Fruit fly (Drosophila melanogaster) whole organism, embryonic: ENCODE measurements around the gene CG7239.

Experiments
- Abd-B ChIP-seq: fragments of 200-800 bp; sonication (Bioruptor generic); optimal IDR thresholded peaks from 2 replicates; lab custom pipeline; 2018; ENCODE audit warnings: missing biosample characterization, mild to moderate bottlenecking, missing genetic modification characterization, moderate library complexity
- BtbVII ChIP-seq: fragments of 200-800 bp; sonication (Bioruptor generic); optimal IDR thresholded peaks from 3 replicates; lab custom pipeline; 2017; ENCODE audit warnings: missing biosample characterization, mild to moderate bottlenecking, missing genetic modification characterization
- CG10209 ChIP-seq: fragments of 200-800 bp; sonication (Bioruptor generic); optimal IDR thresholded peaks from 3 replicates; lab custom pipeline; 2017; ENCODE audit warnings: missing biosample characterization, mild to moderate bottlenecking, missing genetic modification characterization, missing genetic modification reagents
- CG10321 ChIP-seq: fragments of 200-800 bp; sonication (Bioruptor generic); IDR thresholded peaks from 2 replicates; pipeline ENCODE4 v1.3.6; 2022; ENCODE audit warnings: missing biosample characterization, missing genetic modification characterization
- CG10431 ChIP-seq: fragments of 200-800 bp; sonication (Bioruptor generic); optimal IDR thresholded peaks from 3 replicates; lab custom pipeline; 2018; ENCODE audit warnings: missing biosample characterization, mild to moderate bottlenecking, missing genetic modification characterization
- CG10654 ChIP-seq: fragments of 200-800 bp; sonication (Bioruptor generic); optimal IDR thresholded peaks from 2 replicates; lab custom pipeline; 2016; ENCODE audit warnings: missing biosample characterization, missing genetic modification characterization
- CG11398 ChIP-seq: fragments of 200-800 bp; sonication (Bioruptor generic); optimal IDR thresholded peaks from 2 replicates; lab custom pipeline; 2016; ENCODE audit warnings: missing biosample characterization, missing genetic modification characterization
- CG12071 ChIP-seq: fragments of 200-800 bp; sonication (Bioruptor generic); optimal IDR thresholded peaks from 3 replicates; lab custom pipeline; 2018; ENCODE audit warnings: missing biosample characterization, mild to moderate bottlenecking, missing genetic modification characterization
- CG12219 ChIP-seq: fragments of 200-800 bp; sonication (Bioruptor generic); optimal IDR thresholded peaks from 3 replicates; lab custom pipeline; 2018; ENCODE audit warnings: missing biosample characterization, mild to moderate bottlenecking, missing genetic modification characterization
- CG1233 ChIP-seq: fragments of 200-800 bp; sonication (Bioruptor generic); optimal IDR thresholded peaks from 4 replicates; lab custom pipeline; 2018; ENCODE audit warnings: missing biosample characterization, mild to moderate bottlenecking, missing genetic modification characterization
- CG15073 ChIP-seq: fragments of 200-800 bp; sonication (Bioruptor generic); optimal IDR thresholded peaks from 2 replicates; lab custom pipeline; 2016; ENCODE audit warnings: missing biosample characterization, missing genetic modification characterization
- CG15269 ChIP-seq: fragments of 200-800 bp; sonication (Bioruptor generic); optimal IDR thresholded peaks from 2 replicates; lab custom pipeline; 2018; ENCODE audit warnings: missing biosample characterization, mild to moderate bottlenecking, missing genetic modification characterization, moderate library complexity
- CG16813 ChIP-seq: fragments of 200-800 bp; sonication (Bioruptor generic); IDR thresholded peaks from 3 replicates; pipeline ENCODE4 v1.3.6; 2022; ENCODE audit warnings: missing biosample characterization, missing genetic modification characterization; ENCODE audit not compliant: partially characterized antibody
- CG16815 ChIP-seq: fragments of 200-800 bp; sonication (Bioruptor generic); optimal IDR thresholded peaks from 3 replicates; lab custom pipeline; 2017; ENCODE audit warnings: missing biosample characterization, mild to moderate bottlenecking, missing genetic modification characterization
- CG17361 ChIP-seq: fragments of 200-800 bp; sonication (Bioruptor generic); IDR thresholded peaks from 3 replicates; pipeline ENCODE4 v1.3.6; 2022; ENCODE audit warnings: missing biosample characterization, missing genetic modification characterization
- CG17385 ChIP-seq: fragments of 200-800 bp; sonication (Bioruptor generic); optimal IDR thresholded peaks from 3 replicates; lab custom pipeline; 2018; ENCODE audit warnings: missing biosample characterization, mild to moderate bottlenecking, missing genetic modification characterization
- CG3065 ChIP-seq: fragments of 200-800 bp; sonication (Bioruptor generic); optimal IDR thresholded peaks from 2 replicates; lab custom pipeline; 2016; ENCODE audit warnings: missing biosample characterization, missing genetic modification characterization
- CG32772 ChIP-seq: fragments of 200-800 bp; sonication (Bioruptor generic); IDR thresholded peaks from 2 replicates; pipeline ENCODE4 v1.3.6; 2022; ENCODE audit warnings: missing biosample characterization, missing genetic modification characterization
- CG3838 ChIP-seq: fragments of 200-800 bp; sonication (Bioruptor generic); optimal IDR thresholded peaks from 3 replicates; lab custom pipeline; 2016; ENCODE audit warnings: missing biosample characterization, missing genetic modification characterization
- CG5953 ChIP-seq: fragments of 200-800 bp; sonication (Bioruptor generic); IDR thresholded peaks from 2 replicates; pipeline ENCODE4 v1.3.6; 2022; ENCODE audit warnings: missing biosample characterization, missing genetic modification characterization
- CG6175 ChIP-seq: fragments of 200-800 bp; sonication (Bioruptor generic); IDR thresholded peaks from 3 replicates; pipeline ENCODE4 v1.3.6; 2022; ENCODE audit warnings: missing biosample characterization, missing genetic modification characterization
- CG7839 ChIP-seq: fragments of 200-800 bp; sonication (Bioruptor generic); optimal IDR thresholded peaks from 3 replicates; lab custom pipeline; 2018; ENCODE audit warnings: missing biosample characterization, mild to moderate bottlenecking, missing genetic modification characterization, moderate library complexity
- CG7928 ChIP-seq: fragments of 200-800 bp; sonication (Bioruptor generic); optimal IDR thresholded peaks from 2 replicates; lab custom pipeline; 2017; ENCODE audit warnings: missing biosample characterization, mild to moderate bottlenecking, missing genetic modification characterization
- CG9215 ChIP-seq: fragments of 200-800 bp; sonication (Bioruptor generic); IDR thresholded peaks from 2 replicates; pipeline ENCODE4 v1.3.6; 2022; ENCODE audit warnings: missing biosample characterization, missing genetic modification characterization
- Dip3 ChIP-seq: fragments of 200-800 bp; sonication (Bioruptor generic); optimal IDR thresholded peaks from 3 replicates; lab custom pipeline; 2016; ENCODE audit warnings: missing biosample characterization, missing genetic modification characterization
- Drgx ChIP-seq: fragments of 200-800 bp; sonication (Bioruptor generic); IDR thresholded peaks from 2 replicates; pipeline ENCODE4 v1.3.6; 2022; ENCODE audit warnings: missing biosample characterization, missing genetic modification characterization
- HLH3B ChIP-seq: fragments of 200-800 bp; sonication (Bioruptor generic); IDR thresholded peaks from 2 replicates; pipeline ENCODE4 v1.3.6; 2022; ENCODE audit warnings: missing biosample characterization, missing genetic modification characterization
- HLH54F ChIP-seq: fragments of 200-800 bp; sonication (Bioruptor generic); optimal IDR thresholded peaks from 3 replicates; lab custom pipeline; 2016; ENCODE audit warnings: missing biosample characterization, missing genetic modification characterization
- Hr78 ChIP-seq, 2 experiments: fragments of 200-800 bp in 1 of 2; fragments of >200 bp in 1 of 2; sonication (Bioruptor generic) in 1 of 2; optimal IDR thresholded peaks; 2 replicates each; lab custom pipeline; 2017 to 2019; ENCODE audit warnings: missing biosample characterization in 2 of 2, missing genetic modification characterization in 2 of 2, mild to moderate bottlenecking in 1 of 2, moderate library complexity in 1 of 2
- Lim3 ChIP-seq: fragments of 200-800 bp; sonication (Bioruptor generic); IDR thresholded peaks from 2 replicates; pipeline ENCODE4 v1.3.6; 2022; ENCODE audit warnings: missing biosample characterization, missing genetic modification characterization
- Opbp ChIP-seq: fragments of 200-800 bp; sonication (Bioruptor generic); IDR thresholded peaks from 3 replicates; pipeline ENCODE4 v1.3.6; 2022; ENCODE audit warnings: missing biosample characterization, missing genetic modification characterization; ENCODE audit not compliant: partially characterized antibody
- PHDP ChIP-seq: fragments of 200-800 bp; sonication (Bioruptor generic); optimal IDR thresholded peaks from 3 replicates; lab custom pipeline; 2018; ENCODE audit warnings: missing biosample characterization, mild to moderate bottlenecking, missing genetic modification characterization, moderate library complexity
- Vsx1 ChIP-seq: fragments of 200-800 bp; sonication (Bioruptor generic); optimal IDR thresholded peaks from 2 replicates; lab custom pipeline; 2017; ENCODE audit warnings: missing biosample characterization, mild to moderate bottlenecking, missing genetic modification characterization, missing genetic modification reagents
- al ChIP-seq: fragments of 200-800 bp; sonication (Bioruptor generic); IDR thresholded peaks from 2 replicates; pipeline ENCODE4 v1.3.6; 2022; ENCODE audit warnings: missing biosample characterization, missing genetic modification characterization
- dysf ChIP-seq: fragments of 200-800 bp; sonication (Bioruptor generic); IDR thresholded peaks from 3 replicates; pipeline ENCODE4 v1.3.6; 2022; ENCODE audit warnings: missing biosample characterization, missing genetic modification characterization
- fd102C ChIP-seq: fragments of 200-800 bp; sonication (Bioruptor generic); optimal IDR thresholded peaks from 2 replicates; lab custom pipeline; 2018; ENCODE audit warnings: missing biosample characterization, mild to moderate bottlenecking, missing genetic modification characterization, moderate library complexity
- fd96Cb ChIP-seq: fragments of 200-800 bp; sonication (Bioruptor generic); optimal IDR thresholded peaks from 2 replicates; lab custom pipeline; 2018; ENCODE audit warnings: missing biosample characterization, mild to moderate bottlenecking, missing genetic modification characterization, moderate library complexity
- gsb-n ChIP-seq: fragments of 200-800 bp; sonication (Bioruptor generic); optimal IDR thresholded peaks from 3 replicates; lab custom pipeline; 2018; ENCODE audit warnings: missing biosample characterization, mild to moderate bottlenecking, missing genetic modification characterization
- gt ChIP-seq: fragments of 200-800 bp; sonication (Bioruptor generic); IDR thresholded peaks from 2 replicates; pipeline ENCODE4 v1.3.6; 2022; ENCODE audit warnings: missing biosample characterization, missing genetic modification characterization
- ken ChIP-seq: fragments of 200-800 bp; sonication (Bioruptor generic); IDR thresholded peaks from 3 replicates; pipeline ENCODE4 v1.3.6; 2022; ENCODE audit warnings: missing biosample characterization, missing genetic modification characterization
- nau ChIP-seq: fragments of 200-800 bp; sonication (Bioruptor generic); optimal IDR thresholded peaks from 3 replicates; lab custom pipeline; 2017; ENCODE audit warnings: missing biosample characterization, mild to moderate bottlenecking, missing genetic modification characterization, missing genetic modification reagents
- pb ChIP-seq: fragments of 200-800 bp; sonication (Bioruptor generic); optimal IDR thresholded peaks from 3 replicates; lab custom pipeline; 2016; ENCODE audit warnings: missing biosample characterization, missing genetic modification characterization
- psq ChIP-seq: fragments of 200-800 bp; sonication (Bioruptor generic); optimal IDR thresholded peaks from 2 replicates; lab custom pipeline; 2017; ENCODE audit warnings: missing biosample characterization, missing genetic modification characterization
- ro ChIP-seq: fragments of 200-800 bp; sonication (Bioruptor generic); IDR thresholded peaks from 2 replicates; pipeline ENCODE4 v1.3.6; 2022; ENCODE audit warnings: missing biosample characterization, missing genetic modification characterization
- shn ChIP-seq: fragments of 200-800 bp; sonication (Bioruptor generic); optimal IDR thresholded peaks from 3 replicates; lab custom pipeline; 2016; ENCODE audit warnings: missing biosample characterization, missing genetic modification characterization
- stc ChIP-seq: fragments of 200-800 bp; sonication (Bioruptor generic); IDR thresholded peaks from 2 replicates; pipeline ENCODE4 v1.3.6; 2022; ENCODE audit warnings: missing biosample characterization, missing genetic modification characterization
- stwl ChIP-seq: fragments of 200-800 bp; sonication (Bioruptor generic); optimal IDR thresholded peaks from 3 replicates; lab custom pipeline; 2018; ENCODE audit warnings: missing biosample characterization, mild to moderate bottlenecking, missing genetic modification characterization, moderate library complexity
- tap ChIP-seq: fragments of 200-800 bp; optimal IDR thresholded peaks from 3 replicates; lab custom pipeline; 2019; ENCODE audit warnings: missing biosample characterization, mild to moderate bottlenecking, missing genetic modification characterization, moderate library complexity
- trem ChIP-seq: fragments of 200-800 bp; optimal IDR thresholded peaks from 3 replicates; lab custom pipeline; 2019; ENCODE audit warnings: missing biosample characterization, mild to moderate bottlenecking, missing genetic modification characterization, moderate library complexity
- tup ChIP-seq: fragments of 200-800 bp; sonication (Bioruptor generic); optimal IDR thresholded peaks from 2 replicates; lab custom pipeline; 2016; ENCODE audit warnings: missing biosample characterization, mild to moderate bottlenecking, missing genetic modification characterization, moderate library complexity
- zen ChIP-seq: fragments of 200-800 bp; sonication (Bioruptor generic); optimal IDR thresholded peaks from 3 replicates; lab custom pipeline; 2018; ENCODE audit warnings: missing biosample characterization, mild to moderate bottlenecking, missing genetic modification characterization, moderate library complexity

The CG7239 gene

dm6 chr2L:5797977-5798376, 4.0 kb upstream of the CG7239 start (continued):
- no peak for TF ChIP-seq stwl (tag; lab: Kevin White, UChicago)
- TF ChIP-seq CG10321 (GFP tag; lab: Robert Waterston, UW): no peak
- peak; percentile 24 for TF ChIP-seq fd96Cb (tag; lab: Kevin White, UChicago)
- TF ChIP-seq CG7928 (GFP tag; lab: Kevin White, UChicago): no peak
- TF ChIP-seq CG6175 (GFP tag; lab: Robert Waterston, UW): no peak; the same call in 2 of the 3 replicates
- no peak for TF ChIP-seq CG15073
- no peak for TF ChIP-seq tap
- TF ChIP-seq gt (GFP tag; lab: Robert Waterston, UW): no peak
- TF ChIP-seq Drgx: no peak
- TF ChIP-seq HLH3B: no peak
- peak; percentile 80 for TF ChIP-seq BtbVII (GFP tag; lab: Kevin White, UChicago)
- TF ChIP-seq nau (GFP tag; lab: Kevin White, UChicago): peak; percentile 55
- TF ChIP-seq CG12071 (GFP tag; lab: Kevin White, UChicago): peak; percentile 60
- TF ChIP-seq zen (tag; lab: Kevin White, UChicago): no peak
- peak; percentile 17 for TF ChIP-seq tup (GFP tag; lab: Kevin White, UChicago)
- no peak for TF ChIP-seq CG5953 (GFP tag; lab: Robert Waterston, UW)
- no peak for TF ChIP-seq CG11398 (GFP tag; lab: Kevin White, UChicago)
- TF ChIP-seq trem: no peak
- TF ChIP-seq Opbp: no peak
- peak; percentile 54 for TF ChIP-seq CG3838 (GFP tag; lab: Kevin White, UChicago)
- peak; percentile 68 for TF ChIP-seq CG1233 (GFP tag; lab: Kevin White, UChicago)
- TF ChIP-seq shn (GFP tag; lab: Kevin White, UChicago): no peak
- peak; percentile 69 for TF ChIP-seq CG15269 (tag; lab: Kevin White, UChicago)
- TF ChIP-seq CG9215 (GFP tag; lab: Robert Waterston, UW): no peak
- peak; percentile 38 for TF ChIP-seq Vsx1 (GFP tag; lab: Kevin White, UChicago)
- TF ChIP-seq Dip3 (GFP tag; lab: Kevin White, UChicago): no peak
- peak; percentile 88 for TF ChIP-seq PHDP (tag; lab: Kevin White, UChicago)
- TF ChIP-seq dysf (GFP tag; lab: Robert Waterston, UW): peak; percentile 65; the same call in 2 of the 3 replicates
- no peak for TF ChIP-seq ro (GFP tag; lab: Robert Waterston, UW)
- no peak for TF ChIP-seq Hr78 (GFP tag; optimal IDR thresholded peaks at IDR 0.05; lab: Kevin White, UChicago)
- no peak for TF ChIP-seq al (GFP tag; lab: Robert Waterston, UW)
- no peak for TF ChIP-seq CG32772
- TF ChIP-seq CG10654 (GFP tag; lab: Kevin White, UChicago): peak; percentile 26
- TF ChIP-seq Abd-B (GFP tag; lab: Kevin White, UChicago): no peak
- no peak for TF ChIP-seq CG16813
- TF ChIP-seq CG17361: peak; percentile 41; the same call in 1 of the 3 replicates
- no peak for TF ChIP-seq CG3065
- no peak for TF ChIP-seq stc
- no peak for TF ChIP-seq CG16815
- no peak for TF ChIP-seq HLH54F
- TF ChIP-seq pb (GFP tag; lab: Kevin White, UChicago): no peak
- TF ChIP-seq CG10209 (GFP tag; lab: Kevin White, UChicago): peak; percentile 68
- no peak for TF ChIP-seq psq (GFP tag; lab: Kevin White, UChicago)
- TF ChIP-seq CG7839 (tag; lab: Kevin White, UChicago): peak; percentile 57
- peak; percentile 14 for TF ChIP-seq gsb-n (tag; lab: Kevin White, UChicago)
- TF ChIP-seq CG12219 (GFP tag; lab: Kevin White, UChicago): peak; percentile 4
- peak; percentile 24 for TF ChIP-seq CG17385 (GFP tag; lab: Kevin White, UChicago)
- TF ChIP-seq CG10431 (GFP tag; lab: Kevin White, UChicago): no peak
- TF ChIP-seq ken (GFP tag; lab: Robert Waterston, UW): no peak
- TF ChIP-seq fd102C (GFP tag; lab: Kevin White, UChicago): no peak
- TF ChIP-seq Lim3 (GFP tag; lab: Robert Waterston, UW): no peak
